Worm (Caenorhabditis elegans) whole organism, L4 larva: Measurements from ENCODE around the gene ida-1.

Experiments used
- ama-1 ChIP-seq: fragments of 150-350 bp; optimal IDR thresholded peaks from 2 replicates; lab custom pipeline; 2014; ENCODE audit warnings: inconsistent platforms, mixed read lengths
- ces-1 ChIP-seq: fragments of 150-350 bp; sonication (generic microtip); optimal IDR thresholded peaks from 4 replicates; lab custom pipeline; 2014; ENCODE audit warnings: missing biosample characterization, missing genetic modification reagents, missing genetic modification characterization
- nhr-25 ChIP-seq: sonication (generic microtip); optimal IDR thresholded peaks from 2 replicates; lab custom pipeline; 2017; ENCODE audit warnings: missing genetic modification characterization, mild to moderate bottlenecking, missing compliant biosample characterization, antibody characterized with exemption, moderate library complexity, borderline replicate concordance; ENCODE audit not compliant: insufficient read depth
- pha-4 ChIP-seq, 2 experiments: fragments of 150-350 bp in 1 of 2; fragments of 200-800 bp in 1 of 2; sonication (Bioruptor generic) in 1 of 2; IDR thresholded peaks in 1 of 2; optimal IDR thresholded peaks in 1 of 2; 2 replicates each; pipeline versions ENCODE4 v1.3.6 to Lab custom; 2014 to 2022; ENCODE audit warnings: missing genetic modification characterization in 2 of 2, missing genetic modification reagents in 2 of 2, missing biosample characterization in 1 of 2, missing compliant biosample characterization in 1 of 2

ce11 chrIII:5720266-5721019 lies 34.9 kb upstream of the ida-1 start:
- TF ChIP-seq nhr-25, result no peak
- TF ChIP-seq ces-1 (GFP tag; lab: Kevin White, UChicago), result no peak
- no peak for TF ChIP-seq pha-4 (GFP tag; IDR thresholded peaks at IDR 0.05; lab: Robert Waterston, UW)
- TF ChIP-seq pha-4 (tag; optimal IDR thresholded peaks at IDR 0.05; lab: Kevin White, UChicago), result no peak
- TF ChIP-seq ama-1, result no peak
